Worm (Caenorhabditis elegans) whole organism, young adult: ENCODE data around the gene cht-3.

Experiments
- F37B4.10 ChIP-seq: fragments of 200-800 bp; sonication (Bioruptor generic); IDR thresholded peaks from 2 replicates; pipeline ENCODE4 v1.3.6; 2022; ENCODE audit warnings: missing genetic modification characterization, missing compliant biosample characterization
- T07F8.4 ChIP-seq: sonication (generic microtip); optimal IDR thresholded peaks from 2 replicates; lab custom pipeline; 2016; ENCODE audit warnings: mild to moderate bottlenecking, missing genetic modification characterization, moderate library complexity, missing compliant biosample characterization
- Y56A3A.18 ChIP-seq: fragments of 200-800 bp; sonication (Bioruptor generic); IDR thresholded peaks from 2 replicates; pipeline ENCODE4 v1.3.6; 2022; ENCODE audit warnings: missing genetic modification reagents, missing genetic modification characterization, missing compliant biosample characterization
- atf-7 ChIP-seq: sonication (generic microtip); optimal IDR thresholded peaks from 2 replicates; lab custom pipeline; 2017; ENCODE audit warnings: mild to moderate bottlenecking, missing genetic modification characterization, missing compliant biosample characterization
- athp-1 ChIP-seq: sonication (generic microtip); optimal IDR thresholded peaks from 2 replicates; lab custom pipeline; 2017; ENCODE audit warnings: mild to moderate bottlenecking, missing genetic modification characterization, missing compliant biosample characterization
- cebp-2 ChIP-seq: fragments of 200-800 bp; sonication (Bioruptor generic); IDR thresholded peaks from 2 replicates; pipeline ENCODE4 v1.3.6; 2022; ENCODE audit warnings: missing genetic modification characterization, missing compliant biosample characterization
- dpl-1 ChIP-seq: fragments of 150-350 bp; optimal IDR thresholded peaks from 2 replicates; lab custom pipeline; 2014; ENCODE audit warnings: missing biosample characterization, missing genetic modification reagents, missing genetic modification characterization
- egl-18 ChIP-seq: fragments of 200-800 bp; sonication (Bioruptor generic); IDR thresholded peaks from 2 replicates; pipeline ENCODE4 v1.3.6; 2022; ENCODE audit warnings: missing genetic modification reagents, missing genetic modification characterization, missing compliant biosample characterization
- egrh-3 ChIP-seq: fragments of 200-800 bp; sonication (Bioruptor generic); IDR thresholded peaks from 2 replicates; pipeline ENCODE4 v1.3.6; 2022; ENCODE audit warnings: missing genetic modification reagents, missing genetic modification characterization, missing compliant biosample characterization
- ekl-4 ChIP-seq: fragments of 200-800 bp; sonication (Bioruptor generic); IDR thresholded peaks from 2 replicates; pipeline ENCODE4 v1.3.6; 2022; ENCODE audit warnings: missing genetic modification reagents, missing genetic modification characterization, missing compliant biosample characterization
- hmg-1.2 ChIP-seq: fragments of 200-800 bp; sonication (Bioruptor generic); IDR thresholded peaks from 2 replicates; pipeline ENCODE4 v1.3.6; 2022; ENCODE audit warnings: missing genetic modification reagents, missing genetic modification characterization, missing compliant biosample characterization
- hmg-20 ChIP-seq: fragments of 200-800 bp; sonication (Bioruptor generic); IDR thresholded peaks from 2 replicates; pipeline ENCODE4 v1.3.6; 2022; ENCODE audit warnings: missing genetic modification reagents, missing genetic modification characterization, missing compliant biosample characterization
- let-526 ChIP-seq: fragments of 200-800 bp; sonication (Bioruptor generic); IDR thresholded peaks from 2 replicates; pipeline ENCODE4 v1.3.6; 2022; ENCODE audit warnings: missing genetic modification reagents, missing genetic modification characterization, missing compliant biosample characterization
- lir-1 ChIP-seq: fragments of 200-800 bp; sonication (Bioruptor generic); conservative IDR thresholded peaks from 2 replicates; pipeline ENCODE4 v1.3.6; 2022; ENCODE audit warnings: missing genetic modification reagents, missing genetic modification characterization, missing compliant biosample characterization
- madf-10 ChIP-seq: sonication (generic microtip); optimal IDR thresholded peaks from 2 replicates; lab custom pipeline; 2016; ENCODE audit warnings: mild to moderate bottlenecking, missing genetic modification characterization, missing compliant biosample characterization
- madf-8 ChIP-seq: fragments of 200-800 bp; sonication (Bioruptor generic); conservative IDR thresholded peaks from 2 replicates; pipeline ENCODE4 v1.3.6; 2022; ENCODE audit warnings: missing genetic modification reagents, missing genetic modification characterization, missing compliant biosample characterization
- nhr-80 ChIP-seq: sonication (generic microtip); optimal IDR thresholded peaks from 2 replicates; lab custom pipeline; 2016; ENCODE audit warnings: missing genetic modification characterization, missing compliant biosample characterization
- rpc-1 ChIP-seq, 2 experiments: fragments of 150-350 bp in 1 of 2; sonication (generic microtip) in 1 of 2; optimal IDR thresholded peaks; 2 replicates each; lab custom pipeline; 2014 to 2018; ENCODE audit warnings: missing biosample characterization in 1 of 2, missing genetic modification characterization in 1 of 2, missing genetic modification reagents in 1 of 2, missing genotype in 1 of 2
- snpc-4 ChIP-seq, 5 experiments: fragments of 150-350 bp in 1 of 5; sonication (generic microtip) in 4 of 5; optimal IDR thresholded peaks; 2 replicates each; lab custom pipeline; 2014 to 2018; ENCODE audit warnings: missing genetic modification characterization in 5 of 5, missing biosample characterization in 3 of 5, antibody characterized with exemption in 2 of 5, mild to moderate bottlenecking in 2 of 5, missing compliant biosample characterization in 2 of 5, missing genotype in 2 of 5, moderate library complexity in 2 of 5, missing genetic modification reagents in 1 of 5
- somi-1 ChIP-seq: fragments of 200-800 bp; sonication (Bioruptor generic); optimal IDR thresholded peaks from 2 replicates; lab custom pipeline; 2018; ENCODE audit warnings: mild to moderate bottlenecking, missing genetic modification characterization, missing compliant biosample characterization

cht-3 gene

DNA sequence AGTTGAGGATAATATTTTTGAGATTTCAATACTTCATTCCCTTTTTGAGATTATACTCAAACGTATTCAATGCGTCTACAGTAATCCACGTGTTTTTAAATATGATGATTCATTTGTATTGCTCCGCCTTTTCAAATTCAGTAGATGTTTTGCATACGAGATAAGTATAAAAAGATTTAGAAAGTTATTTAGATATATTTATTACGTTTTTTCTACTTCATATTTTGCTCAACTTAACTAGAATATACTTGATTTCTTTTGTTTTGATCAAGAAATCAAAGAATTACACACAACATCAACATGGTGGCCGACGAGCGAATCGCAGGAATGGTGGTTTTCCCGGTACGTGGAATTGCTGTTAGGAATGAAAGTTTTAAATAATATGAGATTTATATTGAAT lies 54.3 kb downstream of the cht-3 start, which contains the start of gene srx-50:
Gene srx-50 (plus strand): TSS at position 301 of the 400 bp plus-strand sequence.
- TF ChIP-seq F37B4.10 (GFP tag; lab: Robert Waterston, UW): no peak
- TF ChIP-seq T07F8.4 (tag; lab: Kevin White, UChicago): no peak
- TF ChIP-seq lir-1 (GFP tag; lab: Robert Waterston, UW): no peak
- no peak for TF ChIP-seq egl-18 (GFP tag; lab: Robert Waterston, UW)
- no peak for TF ChIP-seq somi-1
- TF ChIP-seq ekl-4: no peak
- TF ChIP-seq cebp-2 (GFP tag; lab: Robert Waterston, UW): no peak
- TF ChIP-seq rpc-1 (optimal IDR thresholded peaks at IDR 0.05; lab: Kevin White, UChicago): no peak
- no peak for TF ChIP-seq rpc-1 (tag; optimal IDR thresholded peaks at IDR 0.05; lab: Kevin White, UChicago)
- no peak for TF ChIP-seq athp-1 (tag; lab: Kevin White, UChicago)
- no peak for TF ChIP-seq hmg-1.2 (GFP tag; lab: Robert Waterston, UW)
- no peak for TF ChIP-seq nhr-80 (tag; lab: Kevin White, UChicago)
- no peak for TF ChIP-seq dpl-1
- no peak for TF ChIP-seq madf-8 (GFP tag; lab: Robert Waterston, UW)
- no peak for TF ChIP-seq snpc-4 (GFP tag; optimal IDR thresholded peaks at IDR 0.05; lab: Kevin White, UChicago)
- TF ChIP-seq snpc-4 (tag; optimal IDR thresholded peaks at IDR 0.05; lab: Kevin White, UChicago): no peak
- no peak for TF ChIP-seq madf-10 (tag; lab: Kevin White, UChicago)
- no peak for TF ChIP-seq Y56A3A.18 (GFP tag; lab: Robert Waterston, UW)
- no peak for TF ChIP-seq egrh-3
- TF ChIP-seq hmg-20 (GFP tag; lab: Robert Waterston, UW): no peak
- TF ChIP-seq atf-7 (tag; lab: Kevin White, UChicago): no peak
- TF ChIP-seq let-526: no peak
